Worm (Caenorhabditis elegans) whole organism, L2 larva: ENCODE measurements around the gene snx-6.

Experiments used
- aly-2 ChIP-seq: fragments of 150-350 bp; optimal IDR thresholded peaks from 2 replicates; lab custom pipeline; 2014; ENCODE audit warnings: missing biosample characterization, missing genetic modification characterization
- ama-1 ChIP-seq: fragments of 150-350 bp; optimal IDR thresholded peaks from 2 replicates; lab custom pipeline; 2018; ENCODE audit warnings: inconsistent platforms
- blmp-1 ChIP-seq: sonication (generic microtip); optimal IDR thresholded peaks from 2 replicates; lab custom pipeline; 2017; ENCODE audit warnings: missing genetic modification characterization, mild to moderate bottlenecking, missing compliant biosample characterization, antibody characterized with exemption, moderate library complexity; ENCODE audit not compliant: insufficient read depth
- egl-27 ChIP-seq: sonication (generic microtip); optimal IDR thresholded peaks from 3 replicates; lab custom pipeline; 2017; ENCODE audit warnings: missing biosample characterization, missing genetic modification reagents, missing genetic modification characterization
- lin-11 ChIP-seq: fragments of 150-350 bp; sonication (generic microtip); optimal IDR thresholded peaks from 2 replicates; lab custom pipeline; 2014; ENCODE audit warnings: missing biosample characterization, missing genetic modification characterization, inconsistent platforms, mixed read lengths
- lin-39 ChIP-seq: fragments of 150-350 bp; optimal IDR thresholded peaks from 2 replicates; lab custom pipeline; 2014; ENCODE audit warnings: missing biosample characterization, missing genetic modification reagents, missing genetic modification characterization
- nhr-23 ChIP-seq: fragments of 150-350 bp; optimal IDR thresholded peaks from 2 replicates; lab custom pipeline; 2014; ENCODE audit warnings: missing biosample characterization, missing genetic modification reagents, missing genetic modification characterization
- nhr-237 ChIP-seq: fragments of 150-350 bp; optimal IDR thresholded peaks from 2 replicates; lab custom pipeline; 2014; ENCODE audit warnings: missing biosample characterization, missing genetic modification characterization
- nhr-6 ChIP-seq: fragments of 150-350 bp; optimal IDR thresholded peaks from 2 replicates; lab custom pipeline; 2014; ENCODE audit warnings: missing biosample characterization, missing genetic modification characterization
- snpc-4 ChIP-seq: fragments of 150-350 bp; optimal IDR thresholded peaks from 2 replicates; lab custom pipeline; 2014; ENCODE audit warnings: missing biosample characterization, missing genetic modification characterization
- ztf-4 ChIP-seq: fragments of 150-350 bp; optimal IDR thresholded peaks from 2 replicates; lab custom pipeline; 2014; ENCODE audit warnings: missing biosample characterization, missing genetic modification characterization

- TF ChIP-seq egl-27 (tag; lab: Kevin White, UChicago) (no peak), snpc-4 (tag; lab: Kevin White, UChicago) (no peak), ztf-4 (tag; lab: Kevin White, UChicago) (no peak), lin-11 (no peak), lin-39 (tag; lab: Kevin White, UChicago) (no peak), nhr-23 (no peak), ama-1 (lab: Kevin White, UChicago) (no peak), nhr-237 (no peak), nhr-6 (tag; lab: Kevin White, UChicago) (no peak), blmp-1 (no peak), aly-2 (tag; lab: Kevin White, UChicago) (no peak)
Measured at ce11 chrV:17931795-17932194, 48.1 kb downstream of the snx-6 start.
